Worm (Caenorhabditis elegans) whole organism, young adult: ENCODE results near the gene F56D6.12.
"Not testable (repeated sequence)": the region's sequence is repeated elsewhere in the genome, so short reads cannot be mapped to it uniquely, and the experiment has no call there.

Experiments used
- B0035.1 ChIP-seq: sonication (generic microtip); optimal IDR thresholded peaks from 2 replicates; lab custom pipeline; 2016; ENCODE audit warnings: missing genetic modification characterization, mild to moderate bottlenecking, missing compliant biosample characterization, missing genotype, missing genetic modification reagents
- C06A6.2 ChIP-seq: fragments of 200-800 bp; sonication (Bioruptor generic); conservative IDR thresholded peaks from 2 replicates; pipeline ENCODE4 v1.3.6; 2022; ENCODE audit warnings: missing genetic modification characterization, missing compliant biosample characterization
- C17E4.6 ChIP-seq: fragments of 200-800 bp; sonication (Bioruptor generic); IDR thresholded peaks from 2 replicates; pipeline ENCODE4 v1.3.6; 2022; ENCODE audit warnings: missing genetic modification reagents, missing genetic modification characterization, missing compliant biosample characterization
- F49E8.2 ChIP-seq: sonication (generic microtip); optimal IDR thresholded peaks from 3 replicates; lab custom pipeline; 2017; ENCODE audit warnings: missing genetic modification characterization, mild to moderate bottlenecking, missing compliant biosample characterization, antibody characterized with exemption, moderate library complexity; ENCODE audit not compliant: insufficient read depth
- F57A8.1 ChIP-seq: fragments of 200-800 bp; sonication (Bioruptor generic); optimal IDR thresholded peaks from 2 replicates; lab custom pipeline; 2018; ENCODE audit warnings: mild to moderate bottlenecking, missing genetic modification characterization, moderate library complexity, missing compliant biosample characterization
- T07F8.4 ChIP-seq: sonication (generic microtip); optimal IDR thresholded peaks from 2 replicates; lab custom pipeline; 2016; ENCODE audit warnings: mild to moderate bottlenecking, missing genetic modification characterization, moderate library complexity, missing compliant biosample characterization
- T26A5.8 ChIP-seq: sonication (generic microtip); optimal IDR thresholded peaks from 2 replicates; lab custom pipeline; 2016; ENCODE audit warnings: missing genetic modification characterization, missing compliant biosample characterization
- Y53G8AR.9 ChIP-seq: fragments of 200-800 bp; sonication (Bioruptor generic); conservative IDR thresholded peaks from 2 replicates; pipeline ENCODE4 v1.3.6; 2022; ENCODE audit warnings: missing genetic modification reagents, missing genetic modification characterization, missing compliant biosample characterization
- Y95B8A.8 ChIP-seq: fragments of 200-800 bp; sonication (Bioruptor generic); IDR thresholded peaks from 2 replicates; pipeline ENCODE4 v1.3.6; 2022; ENCODE audit warnings: missing genetic modification reagents, missing genetic modification characterization, missing compliant biosample characterization
- aptf-2 ChIP-seq: fragments of 200-800 bp; sonication (Bioruptor generic); conservative IDR thresholded peaks from 2 replicates; pipeline ENCODE4 v1.3.6; 2022; ENCODE audit warnings: missing genetic modification reagents, missing genetic modification characterization, missing compliant biosample characterization
- atf-7 ChIP-seq: sonication (generic microtip); optimal IDR thresholded peaks from 2 replicates; lab custom pipeline; 2017; ENCODE audit warnings: mild to moderate bottlenecking, missing genetic modification characterization, missing compliant biosample characterization
- athp-1 ChIP-seq: sonication (generic microtip); optimal IDR thresholded peaks from 2 replicates; lab custom pipeline; 2017; ENCODE audit warnings: mild to moderate bottlenecking, missing genetic modification characterization, missing compliant biosample characterization
- bed-2 ChIP-seq: fragments of 200-800 bp; sonication (Bioruptor generic); IDR thresholded peaks from 2 replicates; pipeline ENCODE4 v1.3.6; 2022; ENCODE audit warnings: missing genetic modification reagents, missing genetic modification characterization, missing compliant biosample characterization
- ceh-79 ChIP-seq: sonication (generic microtip); optimal IDR thresholded peaks from 2 replicates; lab custom pipeline; 2017; ENCODE audit warnings: mild to moderate bottlenecking, missing genetic modification characterization, missing compliant biosample characterization
- dox-1 ChIP-seq: fragments of 200-800 bp; sonication (Bioruptor generic); IDR thresholded peaks from 2 replicates; pipeline ENCODE4 v1.3.6; 2022; ENCODE audit warnings: missing genetic modification reagents, missing genetic modification characterization, missing compliant biosample characterization
- ets-4 ChIP-seq: fragments of 200-800 bp; sonication (Bioruptor generic); optimal IDR thresholded peaks from 2 replicates; lab custom pipeline; 2018; ENCODE audit warnings: mild to moderate bottlenecking, missing genetic modification characterization, missing compliant biosample characterization
- fkh-3 ChIP-seq: sonication (generic microtip); optimal IDR thresholded peaks from 2 replicates; lab custom pipeline; 2016; ENCODE audit warnings: mild to moderate bottlenecking, missing genetic modification characterization, missing compliant biosample characterization
- gei-17 ChIP-seq: fragments of 200-800 bp; sonication (Bioruptor generic); optimal IDR thresholded peaks from 2 replicates; lab custom pipeline; 2018; ENCODE audit warnings: mild to moderate bottlenecking, missing genetic modification characterization, missing compliant biosample characterization
- him-1 ChIP-seq: sonication (generic microtip); optimal IDR thresholded peaks from 2 replicates; lab custom pipeline; 2016; ENCODE audit warnings: missing genotype, missing genetic modification reagents, missing genetic modification characterization, missing compliant biosample characterization
- hlh-12 ChIP-seq: sonication (generic microtip); optimal IDR thresholded peaks from 2 replicates; lab custom pipeline; 2016; ENCODE audit warnings: missing genetic modification characterization, missing compliant biosample characterization
- hrde-1 ChIP-seq: sonication (generic microtip); optimal IDR thresholded peaks from 2 replicates; lab custom pipeline; 2016; ENCODE audit warnings: missing genetic modification characterization, mild to moderate bottlenecking, missing compliant biosample characterization, moderate library complexity, missing genotype, missing genetic modification reagents, borderline replicate concordance
- lag-1 ChIP-seq: fragments of 200-800 bp; sonication (Bioruptor generic); IDR thresholded peaks from 2 replicates; pipeline ENCODE4 v1.3.6; 2022; ENCODE audit warnings: missing genetic modification reagents, missing genetic modification characterization, missing compliant biosample characterization
- let-526 ChIP-seq: fragments of 200-800 bp; sonication (Bioruptor generic); IDR thresholded peaks from 2 replicates; pipeline ENCODE4 v1.3.6; 2022; ENCODE audit warnings: missing genetic modification reagents, missing genetic modification characterization, missing compliant biosample characterization
- let-607 ChIP-seq, 2 experiments: fragments of 200-800 bp in 1 of 2; sonication (Bioruptor generic) in 1 of 2; sonication (generic microtip) in 1 of 2; optimal IDR thresholded peaks; 2 replicates each; lab custom pipeline; 2016 to 2018; ENCODE audit warnings: mild to moderate bottlenecking in 2 of 2, missing compliant biosample characterization in 2 of 2, missing genetic modification characterization in 2 of 2, moderate library complexity in 2 of 2, missing genotype in 1 of 2
- madf-3 ChIP-seq: fragments of 200-800 bp; sonication (Bioruptor generic); IDR thresholded peaks from 2 replicates; pipeline ENCODE4 v1.3.6; 2022; ENCODE audit warnings: missing genetic modification reagents, missing genetic modification characterization, missing compliant biosample characterization
- mxl-1 ChIP-seq: sonication (generic microtip); optimal IDR thresholded peaks from 2 replicates; lab custom pipeline; 2016; ENCODE audit warnings: missing genetic modification characterization, missing compliant biosample characterization
- nfya-2 ChIP-seq: fragments of 200-800 bp; sonication (Bioruptor generic); IDR thresholded peaks from 2 replicates; pipeline ENCODE4 v1.3.6; 2022; ENCODE audit warnings: missing genetic modification reagents, missing genetic modification characterization, missing compliant biosample characterization
- pbrm-1 ChIP-seq: fragments of 200-800 bp; sonication (Bioruptor generic); IDR thresholded peaks from 2 replicates; pipeline ENCODE4 v1.3.6; 2022; ENCODE audit warnings: missing genetic modification reagents, missing genetic modification characterization, missing compliant biosample characterization
- sdz-38 ChIP-seq: sonication (generic microtip); optimal IDR thresholded peaks from 2 replicates; lab custom pipeline; 2016; ENCODE audit warnings: missing genotype, missing genetic modification characterization, missing compliant biosample characterization
- somi-1 ChIP-seq: fragments of 200-800 bp; sonication (Bioruptor generic); optimal IDR thresholded peaks from 2 replicates; lab custom pipeline; 2018; ENCODE audit warnings: mild to moderate bottlenecking, missing genetic modification characterization, missing compliant biosample characterization
- unc-62 ChIP-seq: fragments of 150-350 bp; optimal IDR thresholded peaks from 2 replicates; lab custom pipeline; 2014; ENCODE audit warnings: missing biosample characterization, missing genetic modification reagents, missing genetic modification characterization
- xnd-1 ChIP-seq: sonication (generic microtip); optimal IDR thresholded peaks from 2 replicates; lab custom pipeline; 2016; ENCODE audit warnings: missing genotype, missing genetic modification reagents, missing genetic modification characterization, missing compliant biosample characterization
- zfh-2 ChIP-seq: fragments of 200-800 bp; sonication (Bioruptor generic); conservative IDR thresholded peaks from 2 replicates; pipeline ENCODE4 v1.3.6; 2022; ENCODE audit warnings: missing genetic modification reagents, missing genetic modification characterization, missing compliant biosample characterization
- zim-3 ChIP-seq: sonication (generic microtip); optimal IDR thresholded peaks from 2 replicates; lab custom pipeline; 2017; ENCODE audit warnings: mild to moderate bottlenecking, missing genetic modification characterization, moderate library complexity, missing compliant biosample characterization
- ztf-18 ChIP-seq: sonication (generic microtip); optimal IDR thresholded peaks from 2 replicates; lab custom pipeline; 2016; ENCODE audit warnings: missing genotype, mild to moderate bottlenecking, missing genetic modification characterization, missing compliant biosample characterization

The F56D6.12 gene

DNA sequence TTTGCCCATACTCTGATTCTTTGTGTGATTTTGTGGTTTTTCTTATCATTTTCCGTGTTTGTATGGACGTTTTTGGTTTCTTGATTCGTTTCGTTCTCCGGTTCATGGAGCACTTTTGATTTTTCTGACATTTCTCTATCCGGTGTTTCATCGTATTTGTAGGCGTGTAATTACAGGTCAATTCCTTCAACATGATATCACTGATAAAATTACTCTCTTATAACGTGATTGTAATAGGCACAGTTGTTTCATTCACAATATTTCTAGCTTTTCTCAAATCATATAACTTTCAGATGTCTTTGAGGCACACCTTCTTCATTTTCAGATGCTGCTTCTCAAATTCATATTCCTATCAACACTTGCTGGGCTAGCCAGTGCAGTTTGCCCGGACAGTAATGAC, 24.5 kb downstream of the F56D6.12 start, which contains the start of gene clec-70:
TSS of gene clec-70 (plus strand) at position 301 of the 400 bp plus-strand sequence.
- TF ChIP-seq T07F8.4, sdz-38, hrde-1 (tag; lab: Kevin White, UChicago): not testable (repeated sequence)

DNA sequence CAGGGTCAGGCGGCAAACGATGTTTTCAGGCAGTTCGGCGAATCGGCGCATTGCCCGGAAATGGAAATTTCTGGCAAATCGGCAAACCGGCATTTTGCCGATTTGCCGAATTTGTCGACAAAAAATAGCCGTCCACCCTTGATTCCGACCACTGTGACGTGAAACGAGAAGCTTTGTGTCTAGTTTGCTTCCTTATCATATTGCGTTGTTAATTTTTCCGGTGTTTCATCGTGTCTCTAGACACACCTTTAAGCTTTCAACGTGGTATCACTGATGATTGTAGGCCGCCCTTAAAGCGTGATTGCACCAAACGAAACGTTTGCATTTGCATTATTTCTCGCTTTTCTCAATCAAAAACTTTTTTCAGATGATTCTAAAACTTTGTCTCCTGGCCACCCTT, 29.2 kb downstream of the F56D6.12 start, which contains the start of gene clec-71:
TSS of gene clec-71 (plus strand) at position 362 of the 400 bp plus-strand sequence.
- TF ChIP-seq somi-1 (GFP tag; lab: Kevin White, UChicago), result no peak
- no peak for TF ChIP-seq fkh-3 (tag; lab: Kevin White, UChicago)
- no peak for TF ChIP-seq mxl-1 (tag; lab: Kevin White, UChicago)
- TF ChIP-seq ceh-79 (tag; lab: Kevin White, UChicago), result no peak
- TF ChIP-seq F49E8.2 (tag; lab: Kevin White, UChicago), result no peak
- no peak for TF ChIP-seq pbrm-1
- TF ChIP-seq F57A8.1 (GFP tag; lab: Kevin White, UChicago), result no peak
- TF ChIP-seq Y95B8A.8, result no peak
- TF ChIP-seq zim-3 (tag; lab: Kevin White, UChicago), result no peak
- TF ChIP-seq hlh-12 (tag; lab: Kevin White, UChicago), result no peak
- TF ChIP-seq, all 124 proteins: peak for 0

DNA sequence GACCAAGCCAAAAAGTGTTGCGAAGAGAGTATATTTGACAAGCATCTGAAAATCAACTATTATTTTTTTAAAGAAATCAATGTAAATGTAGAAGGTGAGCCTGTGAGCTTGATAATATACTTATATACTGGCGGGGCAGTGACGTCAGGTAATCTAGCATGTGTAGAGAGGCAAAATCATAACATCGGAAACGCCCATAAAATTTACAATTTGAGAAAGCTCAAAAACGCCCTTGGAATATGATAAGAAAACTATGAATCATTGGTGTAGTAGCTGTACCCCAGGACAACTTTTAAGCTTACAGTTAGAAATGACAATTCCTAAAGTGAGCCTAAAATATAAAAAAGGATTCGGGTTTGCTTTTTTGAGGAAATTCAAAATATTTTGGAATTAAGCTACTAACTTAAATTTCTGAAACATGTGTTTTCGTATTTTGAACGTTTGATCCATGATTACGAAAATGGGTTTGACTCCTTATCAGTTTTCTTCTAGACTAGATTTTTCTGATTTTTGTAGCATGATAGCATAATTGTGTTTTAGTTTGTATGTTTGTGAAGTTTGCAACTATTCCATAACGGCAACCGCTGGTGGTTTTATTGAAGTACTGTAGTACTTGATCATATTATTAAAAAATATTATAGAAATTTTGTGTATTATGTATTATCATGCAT, 33.9 kb downstream of the F56D6.12 start, which contains the start of gene clec-174:
TSS of gene clec-174 (minus strand) at position 51 of the 671 bp plus-strand sequence.
- TF ChIP-seq hlh-12 (tag; lab: Kevin White, UChicago) (no peak), aptf-2 (GFP tag; lab: Robert Waterston, UW) (no peak), fkh-3 (tag; lab: Kevin White, UChicago) (no peak), dox-1 (GFP tag; lab: Robert Waterston, UW) (no peak), let-526 (GFP tag; lab: Robert Waterston, UW) (no peak), atf-7 (tag; lab: Kevin White, UChicago) (no peak), T26A5.8 (tag; lab: Kevin White, UChicago) (no peak), ztf-18 (tag; lab: Kevin White, UChicago) (no peak), ets-4 (GFP tag; lab: Kevin White, UChicago) (no peak), B0035.1 (tag; lab: Kevin White, UChicago) (no peak), him-1 (tag; lab: Kevin White, UChicago) (no peak), let-607 (tag; optimal IDR thresholded peaks at IDR 0.05; lab: Kevin White, UChicago) (no peak)

DNA sequence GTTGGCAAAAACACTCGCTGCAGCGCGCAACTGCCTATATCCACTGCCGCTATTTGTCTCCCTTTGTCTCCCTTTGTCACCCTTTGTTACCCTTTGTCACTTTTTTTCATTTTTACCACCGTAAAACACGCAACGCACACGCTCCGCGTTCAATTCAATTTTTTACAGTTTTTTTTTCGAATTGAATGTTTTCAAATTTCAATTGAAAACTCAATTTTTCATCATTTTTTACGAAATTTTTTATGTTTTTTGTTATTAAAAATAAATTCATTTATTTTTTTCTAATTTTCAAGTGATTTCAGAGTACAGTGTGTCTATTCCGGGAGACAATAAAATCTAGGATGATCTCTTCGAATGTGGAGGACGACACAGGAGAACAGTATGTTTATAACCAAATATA, 35.1 kb downstream of the F56D6.12 start, which contains the start of gene Y46C8AL.11:
TSS of gene Y46C8AL.11 (plus strand) at position 301 of the 400 bp plus-strand sequence.
- TF ChIP-seq gei-17 (GFP tag; lab: Kevin White, UChicago) (no peak), bed-2 (GFP tag; lab: Robert Waterston, UW) (no peak), madf-3 (GFP tag; lab: Robert Waterston, UW) (no peak), athp-1 (no peak), Y53G8AR.9 (GFP tag; lab: Robert Waterston, UW) (no peak), nfya-2 (no peak), unc-62 (no peak), mxl-1 (tag; lab: Kevin White, UChicago) (no peak), let-607 (tag; optimal IDR thresholded peaks at IDR 0.05; lab: Kevin White, UChicago) (no peak), C06A6.2 (no peak), C17E4.6 (GFP tag; lab: Robert Waterston, UW) (no peak), lag-1 (GFP tag; lab: Robert Waterston, UW) (no peak), xnd-1 (tag; lab: Kevin White, UChicago) (no peak), zfh-2 (GFP tag; lab: Robert Waterston, UW) (no peak)
- TF ChIP-seq, all 124 proteins: peak for 0
